Fruit fly (Drosophila melanogaster): ENCODE measurements around the gene Cpr35B.

Cpr35B gene

DNA sequence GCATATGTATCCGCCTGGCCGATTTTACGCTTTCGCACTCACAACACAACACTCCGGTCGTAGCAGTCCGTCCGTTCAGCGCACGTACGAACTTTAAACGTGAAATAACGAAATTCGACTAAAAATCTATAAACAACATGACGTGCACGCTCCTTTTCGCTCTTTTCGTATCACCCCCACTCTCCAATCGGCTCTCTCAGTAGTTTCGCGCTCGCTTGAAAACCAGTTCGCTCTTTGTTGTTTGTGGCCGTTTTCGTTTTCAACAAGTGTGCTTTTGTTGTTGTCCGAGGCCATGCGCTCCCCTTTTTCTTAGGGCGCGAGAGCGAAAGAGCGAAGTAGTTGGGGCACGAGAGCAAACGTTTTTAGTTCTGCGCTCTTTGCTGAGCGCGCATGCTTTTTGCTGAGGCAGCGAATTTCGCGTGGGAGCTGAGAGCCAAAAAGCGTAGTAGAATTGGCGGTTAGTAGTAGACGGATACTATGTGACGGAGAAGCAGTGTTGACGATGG lies 15.5 kb downstream of the Cpr35B start, which contains the start of gene elB (continued):
- TF ChIP-seq CG10979 (tag; optimal IDR thresholded peaks at IDR 0.05) = no peak
- peak; percentile 30; the same call in 1 of the 3 replicates for TF ChIP-seq CG6175 (GFP tag; IDR thresholded peaks at IDR 0.05)
- TF ChIP-seq Usf (GFP tag; optimal IDR thresholded peaks at IDR 0.05) = no peak
- no peak; the same call in 2 of the 3 replicates for TF ChIP-seq gce (GFP tag; IDR thresholded peaks at IDR 0.05)
- no peak for TF ChIP-seq NC2β (GFP tag; optimal IDR thresholded peaks at IDR 0.05)
- TF ChIP-seq Dref (GFP tag; IDR thresholded peaks at IDR 0.05) = no peak
- TF ChIP-seq CG16813 (GFP tag; IDR thresholded peaks at IDR 0.05; ENCODE audit: partially characterized antibody) = no peak
- no peak for TF ChIP-seq Xbp1 (GFP tag; optimal IDR thresholded peaks at IDR 0.05)
- no peak for TF ChIP-seq prd (optimal IDR thresholded peaks at IDR 0.05)
- no peak for TF ChIP-seq prd (GFP tag; IDR thresholded peaks at IDR 0.05)
- TF ChIP-seq CG4707 (GFP tag; optimal IDR thresholded peaks at IDR 0.05) = no peak
- 0 out of 2 replicates have a peak, but pooled peaks have one; percentile 37 for TF ChIP-seq tna (GFP tag; IDR thresholded peaks at IDR 0.05; ENCODE audit: partially characterized antibody)
- no peak for TF ChIP-seq CG8281 (tag; optimal IDR thresholded peaks at IDR 0.05)
- no peak for TF ChIP-seq CG15601 (tag; optimal IDR thresholded peaks at IDR 0.05)
- TF ChIP-seq ken (GFP tag; IDR thresholded peaks at IDR 0.05) = no peak
- peak; percentile 72; the same call in 1 of the 3 replicates for TF ChIP-seq CG34422 (GFP tag; IDR thresholded peaks at IDR 0.05)
- peak in 1 of 2 experiments; percentile 41 for TF ChIP-seq Eip74EF (GFP tag; optimal IDR thresholded peaks at IDR 0.05)
- TF ChIP-seq Dbx (GFP tag; IDR thresholded peaks at IDR 0.05) = peak; percentile 65; the same call in 2 of the 3 replicates
- peak; percentile 45 for TF ChIP-seq Fer1 (GFP tag; optimal IDR thresholded peaks at IDR 0.05)
- no peak for TF ChIP-seq Dfd (GFP tag; optimal IDR thresholded peaks at IDR 0.05)
- no peak for TF ChIP-seq pan (optimal IDR thresholded peaks at IDR 0.05)
- peak in 1 of 2 experiments; percentile 14 for TF ChIP-seq pan (GFP tag; optimal IDR thresholded peaks at IDR 0.05 in 1 of 2, IDR thresholded peaks at IDR 0.05 in 1 of 2)
- no peak for TF ChIP-seq CG14965 (GFP tag; optimal IDR thresholded peaks at IDR 0.05; ENCODE audit: borderline replicate concordance)
- TF ChIP-seq Poxn (GFP tag; IDR thresholded peaks at IDR 0.05) = no peak
- TF ChIP-seq CG7839 (tag; optimal IDR thresholded peaks at IDR 0.05) = no peak
- TF ChIP-seq Deaf1 (tag; optimal IDR thresholded peaks at IDR 0.05) = peak; percentile 75
- no peak for TF ChIP-seq tio (GFP tag; optimal IDR thresholded peaks at IDR 0.05)
- peak; percentile 8 for TF ChIP-seq pros (GFP tag; optimal IDR thresholded peaks at IDR 0.05)
- no peak for TF ChIP-seq CG8388 (GFP tag; optimal IDR thresholded peaks at IDR 0.05)
- no peak for TF ChIP-seq CG12942 (GFP tag; optimal IDR thresholded peaks at IDR 0.05)
- no peak for TF ChIP-seq CG8290 (GFP tag; optimal IDR thresholded peaks at IDR 0.05)
- TF ChIP-seq CG8290 (tag; optimal IDR thresholded peaks at IDR 0.05) = peak in 1 of 2 experiments; percentile 64
- peak; percentile 13; the same call in 1 of the 2 replicates for TF ChIP-seq HLH3B (GFP tag; IDR thresholded peaks at IDR 0.05)
- TF ChIP-seq Med (GFP tag) = peak; percentile 77
- TF ChIP-seq slp2 (GFP tag; optimal IDR thresholded peaks at IDR 0.05) = no peak
- peak; percentile 35; the same call in 2 of the 3 replicates for TF ChIP-seq CG6791 (GFP tag; IDR thresholded peaks at IDR 0.05; ENCODE audit: partially characterized antibody)
- TF ChIP-seq fd64A (GFP tag; optimal IDR thresholded peaks at IDR 0.05) = no peak
- peak in 1 of 2 experiments; percentile 12 for TF ChIP-seq bsh (GFP tag; optimal IDR thresholded peaks at IDR 0.05)
- peak; percentile 86 for TF ChIP-seq CG4360 (GFP tag; IDR thresholded peaks at IDR 0.05)
- peak; percentile 8 for TF ChIP-seq btn (GFP tag; optimal IDR thresholded peaks at IDR 0.05)
- no peak for TF ChIP-seq Myb (GFP tag; optimal IDR thresholded peaks at IDR 0.05)
- TF ChIP-seq exex (tag; optimal IDR thresholded peaks at IDR 0.05) = no peak
- no peak for TF ChIP-seq GATAe (GFP tag; conservative IDR thresholded peaks at IDR 0.05)
- TF ChIP-seq Dip2 (GFP tag; IDR thresholded peaks at IDR 0.05) = no peak
- TF ChIP-seq ci (GFP tag; IDR thresholded peaks at IDR 0.05) = peak; percentile 66; the same call in 2 of the 3 replicates
- TF ChIP-seq dan (GFP tag; IDR thresholded peaks at IDR 0.05) = no peak
- TF ChIP-seq Bteb2 (GFP tag; optimal IDR thresholded peaks at IDR 0.05) = no peak
- TF ChIP-seq CG11085 (GFP tag; IDR thresholded peaks at IDR 0.05) = no peak
- no peak for TF ChIP-seq CG1792 (GFP tag; optimal IDR thresholded peaks at IDR 0.05)
- 0 out of 3 replicates have a peak, but pooled peaks have one; percentile 10 for TF ChIP-seq C15 (GFP tag; IDR thresholded peaks at IDR 0.05)
- TF ChIP-seq CrebB (tag; optimal IDR thresholded peaks at IDR 0.05) = peak; percentile 13

Data from whole organism, embryonic.